Worm (Caenorhabditis elegans) whole organism, L3 larva: ENCODE data around the gene ocam-1.

Source experiments
- ZK546.5 ChIP-seq: sonication (generic microtip); optimal IDR thresholded peaks from 2 replicates; lab custom pipeline; 2017; ENCODE audit warnings: missing biosample characterization, missing genetic modification characterization
- aly-2 ChIP-seq: fragments of 150-350 bp; optimal IDR thresholded peaks from 2 replicates; lab custom pipeline; 2014; ENCODE audit warnings: missing biosample characterization, missing genetic modification characterization
- ama-1 ChIP-seq: fragments of 150-350 bp; optimal IDR thresholded peaks from 2 replicates; lab custom pipeline; 2018
- ceh-28 ChIP-seq: fragments of 150-350 bp; optimal IDR thresholded peaks from 2 replicates; lab custom pipeline; 2014; ENCODE audit warnings: missing biosample characterization, missing genetic modification reagents, missing genetic modification characterization
- ceh-82 ChIP-seq: fragments of 150-350 bp; optimal IDR thresholded peaks from 2 replicates; lab custom pipeline; 2014; ENCODE audit warnings: missing biosample characterization, missing genetic modification characterization
- ceh-9 ChIP-seq: sonication (generic microtip); optimal IDR thresholded peaks from 2 replicates; lab custom pipeline; 2018; ENCODE audit warnings: missing biosample characterization, missing genetic modification characterization
- daf-12 ChIP-seq: fragments of 150-350 bp; optimal IDR thresholded peaks from 2 replicates; lab custom pipeline; 2014; ENCODE audit warnings: missing biosample characterization, missing genetic modification reagents, missing genetic modification characterization
- egl-27 ChIP-seq: sonication (generic microtip); optimal IDR thresholded peaks from 4 replicates; lab custom pipeline; 2017; ENCODE audit warnings: missing biosample characterization, missing genetic modification reagents, missing genetic modification characterization
- egl-5 ChIP-seq: fragments of 150-350 bp; optimal IDR thresholded peaks from 2 replicates; lab custom pipeline; 2017; ENCODE audit warnings: missing biosample characterization, missing genetic modification reagents, missing genetic modification characterization, inconsistent platforms
- elt-1 ChIP-seq: fragments of 150-350 bp; optimal IDR thresholded peaks from 2 replicates; lab custom pipeline; 2014; ENCODE audit warnings: missing biosample characterization, missing genetic modification characterization
- elt-2 ChIP-seq: sonication (generic microtip); optimal IDR thresholded peaks from 2 replicates; lab custom pipeline; 2016; ENCODE audit warnings: missing genetic modification reagents, mild to moderate bottlenecking, missing genetic modification characterization, missing compliant biosample characterization
- eor-1 ChIP-seq, 2 experiments: fragments of 150-350 bp; optimal IDR thresholded peaks; 2 replicates each; lab custom pipeline; 2014 to 2018; ENCODE audit warnings: missing biosample characterization in 2 of 2, missing genetic modification characterization in 2 of 2
- fkh-10 ChIP-seq: sonication (generic microtip); optimal IDR thresholded peaks from 2 replicates; lab custom pipeline; 2017; ENCODE audit warnings: missing biosample characterization, missing genetic modification reagents, missing genetic modification characterization
- fkh-2 ChIP-seq: fragments of 150-350 bp; optimal IDR thresholded peaks from 2 replicates; lab custom pipeline; 2014; ENCODE audit warnings: missing biosample characterization, missing genetic modification reagents, missing genetic modification characterization
- jun-1 ChIP-seq: fragments of 150-350 bp; optimal IDR thresholded peaks from 2 replicates; lab custom pipeline; 2014; ENCODE audit warnings: missing biosample characterization, missing genetic modification reagents, missing genetic modification characterization
- lin-15B ChIP-seq: fragments of 150-350 bp; optimal IDR thresholded peaks from 2 replicates; lab custom pipeline; 2014; ENCODE audit warnings: missing biosample characterization, missing genetic modification characterization
- lin-39 ChIP-seq: fragments of 150-350 bp; optimal IDR thresholded peaks from 2 replicates; lab custom pipeline; 2018; ENCODE audit warnings: missing biosample characterization, missing genetic modification reagents, missing genetic modification characterization
- lsy-12 ChIP-seq: sonication (generic microtip); optimal IDR thresholded peaks from 2 replicates; lab custom pipeline; 2016; ENCODE audit warnings: mild to moderate bottlenecking, missing genetic modification characterization, missing compliant biosample characterization
- mdl-1 ChIP-seq: fragments of 150-350 bp; optimal IDR thresholded peaks from 2 replicates; lab custom pipeline; 2014; ENCODE audit warnings: missing biosample characterization, missing genetic modification characterization
- nfya-1 ChIP-seq: sonication (generic microtip); optimal IDR thresholded peaks from 2 replicates; lab custom pipeline; 2017; ENCODE audit warnings: missing genetic modification characterization, mild to moderate bottlenecking, missing compliant biosample characterization, antibody characterized with exemption, moderate library complexity; ENCODE audit not compliant: insufficient read depth
- nhr-11 ChIP-seq: fragments of 150-350 bp; optimal IDR thresholded peaks from 2 replicates; lab custom pipeline; 2014; ENCODE audit warnings: missing biosample characterization, missing genetic modification characterization
- nhr-12 ChIP-seq: fragments of 150-350 bp; optimal IDR thresholded peaks from 2 replicates; lab custom pipeline; 2014; ENCODE audit warnings: missing biosample characterization, missing genetic modification characterization
- nhr-23 ChIP-seq: fragments of 150-350 bp; optimal IDR thresholded peaks from 2 replicates; lab custom pipeline; 2014; ENCODE audit warnings: missing biosample characterization, missing genetic modification reagents, missing genetic modification characterization
- nhr-25 ChIP-seq: sonication (generic microtip); optimal IDR thresholded peaks from 2 replicates; lab custom pipeline; 2017; ENCODE audit warnings: missing biosample characterization, missing genetic modification characterization
- nhr-28 ChIP-seq: fragments of 150-350 bp; optimal IDR thresholded peaks from 2 replicates; lab custom pipeline; 2014; ENCODE audit warnings: missing biosample characterization, missing genetic modification characterization
- nhr-43 ChIP-seq: sonication (generic microtip); optimal IDR thresholded peaks from 2 replicates; lab custom pipeline; 2016; ENCODE audit warnings: mild to moderate bottlenecking, missing genetic modification characterization, missing compliant biosample characterization; ENCODE audit not compliant: poor library complexity, severe bottlenecking
- nhr-67 ChIP-seq: fragments of 150-350 bp; optimal IDR thresholded peaks from 2 replicates; lab custom pipeline; 2014; ENCODE audit warnings: missing biosample characterization, missing genetic modification characterization
- nhr-77 ChIP-seq: fragments of 150-350 bp; optimal IDR thresholded peaks from 2 replicates; lab custom pipeline; 2014; ENCODE audit warnings: missing biosample characterization, missing genetic modification characterization
- pha-4 ChIP-seq: fragments of 150-350 bp; optimal IDR thresholded peaks from 2 replicates; lab custom pipeline; 2014; ENCODE audit warnings: missing biosample characterization, missing genetic modification reagents, missing genetic modification characterization
- pqm-1 ChIP-seq: fragments of 150-350 bp; optimal IDR thresholded peaks from 2 replicates; lab custom pipeline; 2017; ENCODE audit warnings: missing biosample characterization, missing genetic modification characterization, inconsistent platforms
- sea-2 ChIP-seq: fragments of 150-350 bp; sonication (generic microtip); optimal IDR thresholded peaks from 4 replicates; lab custom pipeline; 2014; ENCODE audit warnings: missing biosample characterization, missing genetic modification reagents, missing genetic modification characterization
- skn-1 ChIP-seq: fragments of 150-350 bp; optimal IDR thresholded peaks from 2 replicates; lab custom pipeline; 2014; ENCODE audit warnings: missing biosample characterization, missing genetic modification characterization
- snpc-4 ChIP-seq: fragments of 150-350 bp; optimal IDR thresholded peaks from 2 replicates; lab custom pipeline; 2014; ENCODE audit warnings: missing biosample characterization, missing genetic modification characterization
- tbx-2 ChIP-seq: sonication (generic microtip); optimal IDR thresholded peaks from 2 replicates; lab custom pipeline; 2016; ENCODE audit warnings: mild to moderate bottlenecking, missing genetic modification characterization, missing compliant biosample characterization
- unc-39 ChIP-seq: sonication (generic microtip); optimal IDR thresholded peaks from 4 replicates; lab custom pipeline; 2017; ENCODE audit warnings: missing biosample characterization, missing genetic modification characterization
- unc-62 ChIP-seq: fragments of 150-350 bp; sonication (generic microtip); optimal IDR thresholded peaks from 4 replicates; lab custom pipeline; 2014; ENCODE audit warnings: missing biosample characterization, missing genetic modification reagents, missing genetic modification characterization
- zag-1 ChIP-seq: fragments of 150-350 bp; optimal IDR thresholded peaks from 2 replicates; lab custom pipeline; 2014; ENCODE audit warnings: missing biosample characterization, missing genetic modification characterization
- ztf-11 ChIP-seq: fragments of 150-350 bp; optimal IDR thresholded peaks from 2 replicates; lab custom pipeline; 2014; ENCODE audit warnings: missing biosample characterization, missing genetic modification characterization

ocam-1 gene

ce11 chrV:14166630-14167029, 899 bp downstream of the ocam-1 start, which contains the start of gene cest-1.1:
cest-1.1 (minus strand) TSS chrV:14166730.
- TF ChIP-seq nhr-12 (tag; lab: Kevin White, UChicago): no peak
- TF ChIP-seq nhr-25 (tag; lab: Kevin White, UChicago): no peak
- TF ChIP-seq nhr-77 (tag; lab: Kevin White, UChicago): no peak
- no peak for TF ChIP-seq pha-4
- no peak for TF ChIP-seq eor-1 (tag; optimal IDR thresholded peaks at IDR 0.05; lab: Kevin White, UChicago)
- TF ChIP-seq nhr-23: no peak
- TF ChIP-seq ceh-82 (tag; lab: Kevin White, UChicago): no peak
- TF ChIP-seq egl-5: no peak
- TF ChIP-seq nhr-28 (tag; lab: Kevin White, UChicago): no peak
- TF ChIP-seq unc-62: no peak
- no peak for TF ChIP-seq unc-39 (tag; lab: Kevin White, UChicago)
- TF ChIP-seq nhr-67 (tag; lab: Kevin White, UChicago): no peak
- TF ChIP-seq skn-1 (tag; lab: Kevin White, UChicago): no peak
- TF ChIP-seq snpc-4 (tag; lab: Kevin White, UChicago): no peak
- no peak for TF ChIP-seq ama-1
- no peak for TF ChIP-seq nhr-43 (tag; lab: Kevin White, UChicago)
- TF ChIP-seq ceh-9 (tag; lab: Kevin White, UChicago): no peak
- TF ChIP-seq jun-1 (tag; lab: Kevin White, UChicago): no peak

DNA sequence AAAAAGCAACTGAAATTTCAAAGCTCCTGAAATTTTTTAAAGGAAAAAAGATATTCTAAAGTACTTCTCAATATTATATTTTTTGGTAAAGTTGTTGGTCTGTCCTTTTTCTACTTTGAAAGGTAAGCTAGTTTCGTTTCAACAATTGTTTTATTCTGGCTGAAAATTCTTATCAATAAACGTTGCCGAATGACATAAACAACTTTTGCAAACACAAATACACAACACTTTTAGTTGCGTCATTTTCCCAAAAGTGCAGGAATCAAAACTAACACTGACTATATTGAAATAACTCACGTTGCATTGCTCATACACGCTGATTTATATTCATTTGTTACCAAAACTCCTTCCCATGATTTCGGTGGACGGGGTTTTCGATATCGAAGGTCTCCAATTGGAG, 1.8 kb downstream of the ocam-1 start:
- TF ChIP-seq nhr-43 (tag; lab: Kevin White, UChicago) (no peak), lsy-12 (no peak), aly-2 (tag; lab: Kevin White, UChicago) (no peak), zag-1 (no peak), pqm-1 (tag; lab: Kevin White, UChicago) (no peak), lin-39 (tag; lab: Kevin White, UChicago) (no peak), nhr-77 (tag; lab: Kevin White, UChicago) (no peak), eor-1 (tag; optimal IDR thresholded peaks at IDR 0.05; lab: Kevin White, UChicago) (no peak), pha-4 (no peak), mdl-1 (tag; lab: Kevin White, UChicago) (no peak), nfya-1 (tag; lab: Kevin White, UChicago) (no peak), nhr-23 (no peak), fkh-10 (GFP tag; lab: Kevin White, UChicago) (no peak), elt-2 (tag; lab: Kevin White, UChicago) (no peak), snpc-4 (tag; lab: Kevin White, UChicago) (no peak), lin-15B (tag; lab: Kevin White, UChicago) (no peak)

ce11 chrV:14162959-14163548, 4.5 kb downstream of the ocam-1 start, which contains the start of gene srd-26:
srd-26 (minus strand) TSS chrV:14163009.
- no peak for TF ChIP-seq ceh-28 (tag; lab: Kevin White, UChicago)
- no peak for TF ChIP-seq nhr-67 (tag; lab: Kevin White, UChicago)
- no peak for TF ChIP-seq pha-4
- TF ChIP-seq fkh-2 (tag; lab: Kevin White, UChicago): no peak
- TF ChIP-seq elt-1 (tag; lab: Kevin White, UChicago): no peak
- no peak for TF ChIP-seq nhr-11 (tag; lab: Kevin White, UChicago)
- TF ChIP-seq unc-62: no peak
- no peak for TF ChIP-seq tbx-2 (tag; lab: Kevin White, UChicago)
- TF ChIP-seq aly-2 (tag; lab: Kevin White, UChicago): no peak

- peak; percentile 46 for TF ChIP-seq elt-2 (tag; lab: Kevin White, UChicago)
- TF ChIP-seq pqm-1 (tag; lab: Kevin White, UChicago): peak; percentile 36
- peak; percentile 15 for TF ChIP-seq pha-4
- no peak for TF ChIP-seq egl-5
- TF ChIP-seq, all 47 proteins: peak for 3
Measured at ce11 chrV:14160698-14161097, 6.8 kb downstream of the ocam-1 start, which contains the start of gene cest-1.2. cest-1.2 (minus strand) TSS chrV:14160862.

DNA sequence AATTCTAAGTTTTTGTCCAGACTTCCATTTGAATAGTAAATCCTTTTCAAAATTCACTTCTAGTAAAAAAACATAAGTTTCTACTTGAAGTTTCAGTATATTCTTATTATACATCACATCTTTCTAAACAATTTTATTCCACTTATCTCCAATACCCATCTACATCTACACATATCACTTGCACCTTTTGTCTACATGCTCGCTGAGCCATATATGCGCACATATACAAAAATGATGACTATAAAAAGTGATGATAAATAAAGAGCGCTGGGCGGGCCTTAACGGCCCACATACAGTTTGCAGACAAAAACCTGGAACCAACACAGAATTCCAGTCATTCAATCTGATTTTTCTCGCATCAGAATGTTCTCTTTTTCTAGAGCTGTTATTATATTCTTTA, 11.1 kb downstream of the ocam-1 start, which contains the start of gene AH10.2:
AH10.2 (plus strand) TSS at position 301 of the 400 bp plus-strand sequence.
- TF ChIP-seq nhr-12 (tag; lab: Kevin White, UChicago) (no peak), zag-1 (no peak), nhr-43 (tag; lab: Kevin White, UChicago) (no peak), pqm-1 (tag; lab: Kevin White, UChicago) (no peak), sea-2 (GFP tag; lab: Kevin White, UChicago) (no peak), nhr-77 (tag; lab: Kevin White, UChicago) (no peak), ama-1 (no peak), egl-27 (tag; lab: Kevin White, UChicago) (no peak), fkh-2 (tag; lab: Kevin White, UChicago) (no peak), daf-12 (tag; lab: Kevin White, UChicago) (no peak), lsy-12 (no peak), ZK546.5 (tag; lab: Kevin White, UChicago) (no peak), ztf-11 (tag; lab: Kevin White, UChicago) (no peak), jun-1 (tag; lab: Kevin White, UChicago) (no peak), unc-39 (tag; lab: Kevin White, UChicago) (no peak), nhr-67 (tag; lab: Kevin White, UChicago) (no peak), aly-2 (tag; lab: Kevin White, UChicago) (no peak), tbx-2 (tag; lab: Kevin White, UChicago) (no peak)
